Worm (Caenorhabditis elegans) whole organism, L3 larva: ENCODE measurements around the gene F49H6.5.

Experiments
- R02D3.7 ChIP-seq: fragments of 150-350 bp; optimal IDR thresholded peaks from 2 replicates; lab custom pipeline; 2014; ENCODE audit warnings: missing biosample characterization, missing genetic modification characterization
- aly-2 ChIP-seq: fragments of 150-350 bp; optimal IDR thresholded peaks from 2 replicates; lab custom pipeline; 2014; ENCODE audit warnings: missing biosample characterization, missing genetic modification characterization
- ama-1 ChIP-seq: fragments of 150-350 bp; optimal IDR thresholded peaks from 2 replicates; lab custom pipeline; 2018
- ceh-16 ChIP-seq: sonication (generic microtip); optimal IDR thresholded peaks from 2 replicates; lab custom pipeline; 2017; ENCODE audit warnings: missing biosample characterization, missing genetic modification characterization
- ceh-28 ChIP-seq: fragments of 150-350 bp; optimal IDR thresholded peaks from 2 replicates; lab custom pipeline; 2014; ENCODE audit warnings: missing biosample characterization, missing genetic modification reagents, missing genetic modification characterization
- ceh-82 ChIP-seq: fragments of 150-350 bp; optimal IDR thresholded peaks from 2 replicates; lab custom pipeline; 2014; ENCODE audit warnings: missing biosample characterization, missing genetic modification characterization
- ceh-9 ChIP-seq: sonication (generic microtip); optimal IDR thresholded peaks from 2 replicates; lab custom pipeline; 2018; ENCODE audit warnings: missing biosample characterization, missing genetic modification characterization
- egl-27 ChIP-seq: sonication (generic microtip); optimal IDR thresholded peaks from 4 replicates; lab custom pipeline; 2017; ENCODE audit warnings: missing biosample characterization, missing genetic modification reagents, missing genetic modification characterization
- egl-5 ChIP-seq: fragments of 150-350 bp; optimal IDR thresholded peaks from 2 replicates; lab custom pipeline; 2017; ENCODE audit warnings: missing biosample characterization, missing genetic modification reagents, missing genetic modification characterization, inconsistent platforms
- elt-1 ChIP-seq: fragments of 150-350 bp; optimal IDR thresholded peaks from 2 replicates; lab custom pipeline; 2014; ENCODE audit warnings: missing biosample characterization, missing genetic modification characterization
- elt-2 ChIP-seq: sonication (generic microtip); optimal IDR thresholded peaks from 2 replicates; lab custom pipeline; 2016; ENCODE audit warnings: missing genetic modification reagents, mild to moderate bottlenecking, missing genetic modification characterization, missing compliant biosample characterization
- elt-3 ChIP-seq, 3 experiments: fragments of 150-350 bp in 1 of 3; sonication (generic microtip) in 2 of 3; optimal IDR thresholded peaks; 2 replicates in 2 of 3; 4 replicates in 1 of 3; lab custom pipeline; 2014 to 2017; ENCODE audit warnings: missing biosample characterization in 3 of 3, missing genetic modification characterization in 3 of 3
- eor-1 ChIP-seq, 2 experiments: fragments of 150-350 bp; optimal IDR thresholded peaks; 2 replicates each; lab custom pipeline; 2014 to 2018; ENCODE audit warnings: missing biosample characterization in 2 of 2, missing genetic modification characterization in 2 of 2
- fkh-10 ChIP-seq: sonication (generic microtip); optimal IDR thresholded peaks from 2 replicates; lab custom pipeline; 2017; ENCODE audit warnings: missing biosample characterization, missing genetic modification reagents, missing genetic modification characterization
- fkh-2 ChIP-seq: fragments of 150-350 bp; optimal IDR thresholded peaks from 2 replicates; lab custom pipeline; 2014; ENCODE audit warnings: missing biosample characterization, missing genetic modification reagents, missing genetic modification characterization
- fos-1 ChIP-seq: fragments of 150-350 bp; optimal IDR thresholded peaks from 2 replicates; lab custom pipeline; 2014; ENCODE audit warnings: missing biosample characterization, missing genetic modification characterization
- hmg-11 ChIP-seq: sonication (generic microtip); optimal IDR thresholded peaks from 2 replicates; lab custom pipeline; 2016; ENCODE audit warnings: missing genetic modification characterization, missing compliant biosample characterization
- lin-15B ChIP-seq: fragments of 150-350 bp; optimal IDR thresholded peaks from 2 replicates; lab custom pipeline; 2014; ENCODE audit warnings: missing biosample characterization, missing genetic modification characterization
- lin-39 ChIP-seq: fragments of 150-350 bp; optimal IDR thresholded peaks from 2 replicates; lab custom pipeline; 2018; ENCODE audit warnings: missing biosample characterization, missing genetic modification reagents, missing genetic modification characterization
- lsy-12 ChIP-seq: sonication (generic microtip); optimal IDR thresholded peaks from 2 replicates; lab custom pipeline; 2016; ENCODE audit warnings: mild to moderate bottlenecking, missing genetic modification characterization, missing compliant biosample characterization
- mdl-1 ChIP-seq: fragments of 150-350 bp; optimal IDR thresholded peaks from 2 replicates; lab custom pipeline; 2014; ENCODE audit warnings: missing biosample characterization, missing genetic modification characterization
- nfya-1 ChIP-seq: sonication (generic microtip); optimal IDR thresholded peaks from 2 replicates; lab custom pipeline; 2017; ENCODE audit warnings: missing genetic modification characterization, mild to moderate bottlenecking, missing compliant biosample characterization, antibody characterized with exemption, moderate library complexity; ENCODE audit not compliant: insufficient read depth
- nhr-11 ChIP-seq: fragments of 150-350 bp; optimal IDR thresholded peaks from 2 replicates; lab custom pipeline; 2014; ENCODE audit warnings: missing biosample characterization, missing genetic modification characterization
- nhr-23 ChIP-seq: fragments of 150-350 bp; optimal IDR thresholded peaks from 2 replicates; lab custom pipeline; 2014; ENCODE audit warnings: missing biosample characterization, missing genetic modification reagents, missing genetic modification characterization
- nhr-67 ChIP-seq: fragments of 150-350 bp; optimal IDR thresholded peaks from 2 replicates; lab custom pipeline; 2014; ENCODE audit warnings: missing biosample characterization, missing genetic modification characterization
- nhr-76 ChIP-seq: fragments of 150-350 bp; sonication (generic microtip); optimal IDR thresholded peaks from 5 replicates; lab custom pipeline; 2014; ENCODE audit warnings: missing biosample characterization, missing genetic modification characterization
- nhr-77 ChIP-seq: fragments of 150-350 bp; optimal IDR thresholded peaks from 2 replicates; lab custom pipeline; 2014; ENCODE audit warnings: missing biosample characterization, missing genetic modification characterization
- pha-4 ChIP-seq: fragments of 150-350 bp; optimal IDR thresholded peaks from 2 replicates; lab custom pipeline; 2014; ENCODE audit warnings: missing biosample characterization, missing genetic modification reagents, missing genetic modification characterization
- skn-1 ChIP-seq: fragments of 150-350 bp; optimal IDR thresholded peaks from 2 replicates; lab custom pipeline; 2014; ENCODE audit warnings: missing biosample characterization, missing genetic modification characterization
- unc-39 ChIP-seq: sonication (generic microtip); optimal IDR thresholded peaks from 4 replicates; lab custom pipeline; 2017; ENCODE audit warnings: missing biosample characterization, missing genetic modification characterization
- unc-62 ChIP-seq: fragments of 150-350 bp; sonication (generic microtip); optimal IDR thresholded peaks from 4 replicates; lab custom pipeline; 2014; ENCODE audit warnings: missing biosample characterization, missing genetic modification reagents, missing genetic modification characterization
- zag-1 ChIP-seq: fragments of 150-350 bp; optimal IDR thresholded peaks from 2 replicates; lab custom pipeline; 2014; ENCODE audit warnings: missing biosample characterization, missing genetic modification characterization
- ztf-11 ChIP-seq: fragments of 150-350 bp; optimal IDR thresholded peaks from 2 replicates; lab custom pipeline; 2014; ENCODE audit warnings: missing biosample characterization, missing genetic modification characterization
- ztf-4 ChIP-seq: fragments of 150-350 bp; optimal IDR thresholded peaks from 2 replicates; lab custom pipeline; 2014; ENCODE audit warnings: missing biosample characterization, missing genetic modification characterization

F49H6.5 gene

DNA sequence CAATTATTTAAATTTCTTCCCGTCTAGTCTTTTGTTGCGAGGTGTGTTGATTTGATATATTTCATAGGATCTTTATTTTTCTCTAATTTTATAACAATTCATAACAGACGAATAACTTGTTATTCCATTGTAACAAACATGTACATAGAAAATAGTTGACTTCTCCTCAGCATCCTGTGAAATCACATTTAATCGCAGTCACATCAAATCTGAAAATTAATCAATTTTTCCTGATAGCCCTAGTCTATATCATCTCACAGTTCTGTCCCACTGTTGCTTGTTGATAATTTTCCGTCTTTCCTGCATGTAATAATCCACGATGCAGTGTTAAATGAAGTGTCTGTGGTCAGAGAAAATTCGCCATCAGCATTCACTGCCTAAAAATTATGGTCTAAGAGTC lies 35.3 kb upstream of the F49H6.5 start:
- TF ChIP-seq skn-1 (tag; lab: Kevin White, UChicago) (no peak), unc-39 (tag; lab: Kevin White, UChicago) (no peak), lin-15B (tag; lab: Kevin White, UChicago) (no peak), egl-27 (tag; lab: Kevin White, UChicago) (no peak), R02D3.7 (tag; lab: Kevin White, UChicago) (no peak), ceh-9 (tag; lab: Kevin White, UChicago) (no peak), aly-2 (tag; lab: Kevin White, UChicago) (no peak), fkh-2 (tag; lab: Kevin White, UChicago) (no peak), ceh-28 (tag; lab: Kevin White, UChicago) (no peak), lin-39 (tag; lab: Kevin White, UChicago) (no peak), nhr-23 (tag; lab: Kevin White, UChicago) (no peak), nhr-11 (no peak), fos-1 (no peak), elt-1 (tag; lab: Kevin White, UChicago) (no peak), pha-4 (tag; lab: Kevin White, UChicago) (no peak)

ce11 chrV:16988614-16989013 lies 34.4 kb upstream of the F49H6.5 start, which contains the start of gene Y102A5C.27:
Y102A5C.27 (minus strand) TSS chrV:16988714.
- TF ChIP-seq nhr-67 (tag; lab: Kevin White, UChicago) (no peak), nhr-76 (tag; lab: Kevin White, UChicago) (no peak), unc-62 (GFP tag; lab: Kevin White, UChicago) (no peak), nfya-1 (tag; lab: Kevin White, UChicago) (no peak), lin-15B (tag; lab: Kevin White, UChicago) (no peak), eor-1 (tag; optimal IDR thresholded peaks at IDR 0.05; lab: Kevin White, UChicago) (no peak), egl-5 (tag; lab: Kevin White, UChicago) (no peak), elt-3 (tag; optimal IDR thresholded peaks at IDR 0.05; lab: Kevin White, UChicago) (no peak), ama-1 (no peak), pha-4 (tag; lab: Kevin White, UChicago) (no peak), ceh-16 (no peak), fkh-2 (tag; lab: Kevin White, UChicago) (no peak), ztf-11 (tag; lab: Kevin White, UChicago) (no peak)
- TF ChIP-seq, all 47 proteins: peak for 0

- TF ChIP-seq elt-2 (tag; lab: Kevin White, UChicago): no peak
- TF ChIP-seq ceh-82 (tag; lab: Kevin White, UChicago): no peak
- TF ChIP-seq mdl-1 (tag; lab: Kevin White, UChicago): no peak
- TF ChIP-seq nhr-11: no peak
- TF ChIP-seq eor-1 (tag; optimal IDR thresholded peaks at IDR 0.05; lab: Kevin White, UChicago): no peak
These were observed 31.3 kb upstream of the F49H6.5 start, which contains the start of gene srz-95 for ce11 chrV:16991734-16992133. srz-95 (plus strand) TSS chrV:16992034.

ce11 chrV:16992383-16992782 lies 30.7 kb upstream of the F49H6.5 start:
- TF ChIP-seq mdl-1 (tag; lab: Kevin White, UChicago): no peak
- no peak for TF ChIP-seq skn-1 (tag; lab: Kevin White, UChicago)
- TF ChIP-seq lin-39 (tag; lab: Kevin White, UChicago): no peak
- TF ChIP-seq lsy-12: no peak

DNA sequence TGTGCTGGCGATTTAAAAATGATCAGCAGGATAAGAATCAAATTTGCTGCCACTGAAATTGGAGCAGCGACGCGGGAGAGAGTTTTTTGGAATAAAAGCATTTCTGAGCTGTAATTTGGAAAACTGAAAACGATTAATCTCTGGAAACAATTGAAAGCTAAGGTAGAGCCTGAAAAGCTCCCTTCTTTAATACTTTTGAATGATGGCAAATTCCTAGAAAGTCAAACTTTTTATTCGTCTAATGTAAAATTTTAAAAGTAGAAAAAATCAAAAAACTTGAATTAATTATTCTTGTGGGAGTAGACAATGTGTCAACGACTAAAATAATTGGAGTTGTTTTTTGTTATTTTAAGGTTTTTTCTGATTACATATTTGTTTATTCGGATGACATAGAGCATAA lies 22.8 kb upstream of the F49H6.5 start, which contains the start of gene str-217:
Gene str-217, minus strand, starts transcription at position 101 of the 400 bp plus-strand sequence.
- TF ChIP-seq nhr-11 (no peak), ztf-4 (tag; lab: Kevin White, UChicago) (no peak), ceh-9 (tag; lab: Kevin White, UChicago) (no peak), zag-1 (no peak), nhr-23 (tag; lab: Kevin White, UChicago) (no peak), fkh-10 (GFP tag; lab: Kevin White, UChicago) (no peak), hmg-11 (no peak), eor-1 (tag; optimal IDR thresholded peaks at IDR 0.05; lab: Kevin White, UChicago) (no peak), lsy-12 (no peak), unc-62 (GFP tag; lab: Kevin White, UChicago) (no peak), nhr-77 (no peak), nfya-1 (tag; lab: Kevin White, UChicago) (no peak)
- TF ChIP-seq, all 47 proteins: peak for 0
